Fruit fly (Drosophila melanogaster) whole organism, wandering third instar larva: ENCODE measurements around the gene MTF-1.

Source experiments
- CG32264 ChIP-seq: fragments of 200-800 bp; sonication (Bioruptor generic); optimal IDR thresholded peaks from 2 replicates; lab custom pipeline; 2016; ENCODE audit warnings: missing biosample characterization, missing genetic modification characterization
- CG9705 ChIP-seq: fragments of 200-800 bp; sonication (Bioruptor generic); optimal IDR thresholded peaks from 2 replicates; lab custom pipeline; 2018; ENCODE audit warnings: missing biosample characterization, mild to moderate bottlenecking, missing genetic modification characterization
- CrebA ChIP-seq: fragments of 200-800 bp; sonication (Bioruptor generic); optimal IDR thresholded peaks from 2 replicates; lab custom pipeline; 2016; ENCODE audit warnings: missing biosample characterization, mild to moderate bottlenecking, missing genetic modification characterization, borderline replicate concordance
- Dfd ChIP-seq: fragments of >200 bp; optimal IDR thresholded peaks from 2 replicates; lab custom pipeline; 2017; ENCODE audit warnings: missing biosample characterization, missing genetic modification characterization
- Dif ChIP-seq: fragments of 200-275, 200-300 bp; sonication (Bioruptor generic); optimal IDR thresholded peaks from 2 replicates; lab custom pipeline; 2018; ENCODE audit warnings: missing biosample characterization, missing genetic modification characterization; ENCODE audit not compliant: partially characterized antibody
- GATAd ChIP-seq: sonication (Bioruptor generic); optimal IDR thresholded peaks from 2 replicates; lab custom pipeline; 2016; ENCODE audit warnings: missing biosample characterization, missing genetic modification characterization
- HLH106 ChIP-seq: fragments of 200-800 bp; optimal IDR thresholded peaks from 3 replicates; lab custom pipeline; 2019; ENCODE audit warnings: missing biosample characterization, mild to moderate bottlenecking, missing genetic modification characterization, moderate library complexity
- Hnf4 ChIP-seq: fragments of 200-800 bp; sonication (Bioruptor generic); optimal IDR thresholded peaks from 2 replicates; lab custom pipeline; 2016; ENCODE audit warnings: missing biosample characterization, mild to moderate bottlenecking, missing genetic modification characterization
- Hr78 ChIP-seq: fragments of >200 bp; optimal IDR thresholded peaks from 2 replicates; lab custom pipeline; 2017; ENCODE audit warnings: missing biosample characterization, missing genetic modification characterization
- Jra ChIP-seq: sonication (Bioruptor generic); optimal IDR thresholded peaks from 2 replicates; lab custom pipeline; 2016; ENCODE audit warnings: missing biosample characterization, missing genetic modification characterization
- Mio ChIP-seq: sonication (Bioruptor generic); optimal IDR thresholded peaks from 2 replicates; lab custom pipeline; 2016; ENCODE audit warnings: missing biosample characterization, missing genetic modification characterization
- Myc ChIP-seq: fragments of >200 bp; optimal IDR thresholded peaks from 2 replicates; lab custom pipeline; 2017
- OdsH ChIP-seq: fragments of 200-800 bp; sonication (Bioruptor generic); optimal IDR thresholded peaks from 2 replicates; lab custom pipeline; 2016; ENCODE audit warnings: missing biosample characterization, mild to moderate bottlenecking, missing genetic modification characterization
- Rel ChIP-seq, 2 experiments: fragments of 200-800 bp; sonication (Bioruptor generic) in 1 of 2; optimal IDR thresholded peaks; 2 replicates in 1 of 2; 3 replicates in 1 of 2; lab custom pipeline; 2016 to 2019; ENCODE audit warnings: mild to moderate bottlenecking in 2 of 2, missing biosample characterization in 2 of 2, missing genetic modification characterization in 2 of 2, moderate library complexity in 1 of 2
- Sp1 ChIP-seq: fragments of 200-800 bp; sonication (Bioruptor generic); optimal IDR thresholded peaks from 3 replicates; lab custom pipeline; 2019; ENCODE audit warnings: missing biosample characterization, mild to moderate bottlenecking, missing genetic modification characterization, moderate library complexity
- Vsx2 ChIP-seq: fragments of 200-300, 225-300 bp; sonication (Bioruptor generic); optimal IDR thresholded peaks from 2 replicates; lab custom pipeline; 2018; ENCODE audit warnings: missing biosample characterization, missing genetic modification characterization; ENCODE audit not compliant: partially characterized antibody
- br ChIP-seq: fragments of 200-800 bp; sonication (Bioruptor generic); optimal IDR thresholded peaks from 2 replicates; lab custom pipeline; 2016; ENCODE audit warnings: missing biosample characterization, missing genetic modification characterization
- brk ChIP-seq: fragments of 200-800 bp; sonication (Bioruptor generic); optimal IDR thresholded peaks from 2 replicates; lab custom pipeline; 2016; ENCODE audit warnings: missing biosample characterization, mild to moderate bottlenecking, missing genetic modification characterization
- dl ChIP-seq, 2 experiments: fragments of 175-275, 200-275 bp in 1 of 2; fragments of 200-275 bp in 1 of 2; sonication (Bioruptor generic); optimal IDR thresholded peaks; lab custom pipeline; 2018; ENCODE audit warnings: mild to moderate bottlenecking in 2 of 2, missing biosample characterization in 2 of 2, missing genetic modification characterization in 2 of 2, moderate library complexity in 2 of 2; ENCODE audit not compliant: partially characterized antibody in 2 of 2, insufficient read depth in 1 of 2
- dmrt93B ChIP-seq: fragments of 200-800 bp; sonication (Bioruptor generic); optimal IDR thresholded peaks from 2 replicates; lab custom pipeline; 2018; ENCODE audit warnings: missing biosample characterization, mild to moderate bottlenecking, missing genetic modification characterization
- dsf ChIP-seq: sonication (Bioruptor generic); optimal IDR thresholded peaks from 2 replicates; lab custom pipeline; 2016; ENCODE audit warnings: missing biosample characterization, missing genetic modification characterization, borderline replicate concordance
- ey ChIP-seq: fragments of 200-800 bp; sonication (Bioruptor generic); optimal IDR thresholded peaks from 2 replicates; lab custom pipeline; 2016; ENCODE audit warnings: missing biosample characterization, missing genetic modification characterization
- foxo ChIP-seq, 2 experiments: fragments of 200-800 bp; sonication (Bioruptor generic); optimal IDR thresholded peaks; 2 replicates in 1 of 2; 3 replicates in 1 of 2; lab custom pipeline; 2016 to 2017; ENCODE audit warnings: missing biosample characterization in 2 of 2, missing genetic modification characterization in 2 of 2
- fru ChIP-seq: fragments of 200-800 bp; sonication (Bioruptor generic); optimal IDR thresholded peaks from 3 replicates; lab custom pipeline; 2016; ENCODE audit warnings: missing biosample characterization, mild to moderate bottlenecking, missing genetic modification characterization
- h ChIP-seq: fragments of 200-800 bp; sonication (Bioruptor generic); optimal IDR thresholded peaks from 3 replicates; lab custom pipeline; 2016; ENCODE audit warnings: missing biosample characterization, mild to moderate bottlenecking, missing genetic modification characterization
- lola ChIP-seq: fragments of >200 bp; optimal IDR thresholded peaks from 2 replicates; lab custom pipeline; 2017; ENCODE audit warnings: missing biosample characterization, missing genetic modification characterization
- pan ChIP-seq: fragments of >200 bp; optimal IDR thresholded peaks from 2 replicates; lab custom pipeline; 2017
- psq ChIP-seq: fragments of 200-800 bp; sonication (Bioruptor generic); optimal IDR thresholded peaks from 3 replicates; lab custom pipeline; 2017; ENCODE audit warnings: missing biosample characterization, mild to moderate bottlenecking, missing genetic modification characterization, moderate library complexity
- rgr ChIP-seq: fragments of 200-800 bp; sonication (Bioruptor generic); optimal IDR thresholded peaks from 3 replicates; lab custom pipeline; 2016; ENCODE audit warnings: missing biosample characterization, mild to moderate bottlenecking, missing genetic modification characterization
- sage ChIP-seq: fragments of 200-800 bp; sonication (Bioruptor generic); optimal IDR thresholded peaks from 2 replicates; lab custom pipeline; 2016; ENCODE audit warnings: missing biosample characterization, mild to moderate bottlenecking, missing genetic modification characterization
- sv ChIP-seq: fragments of 200-800 bp; sonication (Bioruptor generic); optimal IDR thresholded peaks from 3 replicates; lab custom pipeline; 2016; ENCODE audit warnings: missing biosample characterization, missing genetic modification characterization
- tai ChIP-seq: sonication (Bioruptor generic); optimal IDR thresholded peaks from 2 replicates; lab custom pipeline; 2016; ENCODE audit warnings: missing biosample characterization, missing genetic modification characterization
- usp ChIP-seq: fragments of >200 bp; optimal IDR thresholded peaks from 2 replicates; lab custom pipeline; 2017; ENCODE audit warnings: missing biosample characterization, missing genetic modification characterization
- woc ChIP-seq: sonication (Bioruptor generic); optimal IDR thresholded peaks from 2 replicates; lab custom pipeline; 2016; ENCODE audit warnings: missing biosample characterization, mild to moderate bottlenecking, missing genetic modification characterization

Gene MTF-1

dm6 chr3L:9417288-9417687 is 12.8 kb upstream of the MTF-1 start, which contains the start of gene CG3982:
Gene CG3982, minus strand, starts transcription at chr3L:9417388.
- TF ChIP-seq brk (GFP tag; lab: Kevin White, UChicago) (no peak), dmrt93B (GFP tag; lab: Kevin White, UChicago) (no peak), pan (lab: Kevin White, UChicago) (no peak), Myc (lab: Kevin White, UChicago) (no peak), dl (GFP tag; optimal IDR thresholded peaks at IDR 0.05; lab: Kevin White, UChicago; ENCODE audit: insufficient read depth in 1 of 2, partially characterized antibody in 2 of 2) (no peak), rgr (GFP tag; lab: Kevin White, UChicago) (no peak), sage (GFP tag; lab: Kevin White, UChicago) (no peak), br (GFP tag; lab: Kevin White, UChicago) (no peak), tai (GFP tag; lab: Kevin White, UChicago) (no peak), Jra (GFP tag; lab: Kevin White, UChicago) (no peak), lola (no peak), CG9705 (GFP tag; lab: Kevin White, UChicago) (no peak), sv (GFP tag; lab: Kevin White, UChicago) (no peak)

dm6 chr3L:9419328-9419727 is 10.8 kb upstream of the MTF-1 start:
- TF ChIP-seq h (GFP tag; lab: Kevin White, UChicago) (peak; percentile 37), Rel (GFP tag; optimal IDR thresholded peaks at IDR 0.05; lab: Kevin White, UChicago) (no peak), Rel (tag; optimal IDR thresholded peaks at IDR 0.05; lab: Kevin White, UChicago) (no peak), rgr (GFP tag; lab: Kevin White, UChicago) (no peak), dmrt93B (GFP tag; lab: Kevin White, UChicago) (no peak), psq (GFP tag; lab: Kevin White, UChicago) (no peak), tai (GFP tag; lab: Kevin White, UChicago) (no peak), CrebA (no peak)

DNA sequence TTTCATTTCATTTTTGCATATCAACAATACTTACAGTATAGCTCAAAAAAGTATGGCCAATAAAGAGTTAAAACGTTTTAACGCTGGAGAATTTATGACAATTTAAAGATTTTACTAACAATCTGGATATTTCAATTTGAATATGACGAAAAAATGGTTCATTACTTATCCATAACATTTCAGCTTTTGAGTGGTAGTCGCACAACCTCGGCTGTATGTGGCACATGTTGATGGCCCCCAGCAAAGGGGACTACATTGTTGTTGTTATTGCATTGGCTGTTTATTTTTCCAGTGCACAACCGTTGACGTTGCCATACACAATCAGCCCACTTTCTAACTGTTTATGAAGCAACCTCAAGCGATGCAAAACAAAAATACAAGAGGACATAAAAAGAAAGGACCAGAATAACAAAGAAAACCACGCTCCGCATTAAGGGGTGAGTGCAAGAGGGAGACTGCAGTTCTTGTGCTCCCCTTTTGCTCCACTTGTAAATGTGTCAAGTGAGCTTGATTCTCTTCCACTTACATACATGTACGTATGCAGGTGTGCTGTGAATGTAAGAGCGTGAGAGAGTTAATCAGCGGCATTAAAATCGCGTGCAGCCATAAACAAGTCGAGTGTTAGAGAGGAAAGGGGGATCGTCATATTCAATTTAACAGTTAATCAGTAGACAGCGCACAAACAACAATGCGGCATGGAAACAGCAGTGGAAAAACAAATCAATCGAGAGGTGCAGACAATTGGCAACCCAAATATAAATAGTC is 9.9 kb upstream of the MTF-1 start:
- TF ChIP-seq OdsH (GFP tag; lab: Kevin White, UChicago), result peak; percentile 90
- peak; percentile 78 for TF ChIP-seq tai (GFP tag; lab: Kevin White, UChicago)
- TF ChIP-seq Hnf4 (GFP tag; lab: Kevin White, UChicago), result peak; percentile 87
- TF ChIP-seq rgr (GFP tag; lab: Kevin White, UChicago), result peak; percentile 88
- peak; percentile 27 for TF ChIP-seq dsf (GFP tag; lab: Kevin White, UChicago)
- no peak for TF ChIP-seq dl (GFP tag; optimal IDR thresholded peaks at IDR 0.05; lab: Kevin White, UChicago; ENCODE audit: insufficient read depth in 1 of 2, partially characterized antibody in 2 of 2)
- TF ChIP-seq Jra (GFP tag; lab: Kevin White, UChicago), result peak; percentile 88
- no peak for TF ChIP-seq Hr78 (GFP tag; lab: Kevin White, UChicago)
- TF ChIP-seq Vsx2 (GFP tag; lab: Kevin White, UChicago), result no peak
- peak; percentile 60 to 92 for TF ChIP-seq foxo (GFP tag; optimal IDR thresholded peaks at IDR 0.05; lab: Kevin White, UChicago)
- no peak for TF ChIP-seq usp (GFP tag; lab: Kevin White, UChicago)
- peak; percentile 95 for TF ChIP-seq br (GFP tag; lab: Kevin White, UChicago)
- peak; percentile 12 for TF ChIP-seq GATAd (GFP tag; lab: Kevin White, UChicago)
- TF ChIP-seq CG9705 (GFP tag; lab: Kevin White, UChicago), result peak; percentile 62
- peak; percentile 77 for TF ChIP-seq woc (GFP tag; lab: Kevin White, UChicago)
- peak; percentile 38 for TF ChIP-seq brk (GFP tag; lab: Kevin White, UChicago)
- TF ChIP-seq dmrt93B (GFP tag; lab: Kevin White, UChicago), result peak; percentile 80
- peak; percentile 90 for TF ChIP-seq h (GFP tag; lab: Kevin White, UChicago)
- peak; percentile 90 for TF ChIP-seq Sp1 (GFP tag; lab: Kevin White, UChicago)
- TF ChIP-seq sage (GFP tag; lab: Kevin White, UChicago), result peak; percentile 71
- peak; percentile 27 for TF ChIP-seq Mio (GFP tag; lab: Kevin White, UChicago)
- no peak for TF ChIP-seq pan (lab: Kevin White, UChicago)
- TF ChIP-seq CG32264, result peak; percentile 86
- peak; percentile 91 for TF ChIP-seq HLH106
- TF ChIP-seq Rel (GFP tag; optimal IDR thresholded peaks at IDR 0.05; lab: Kevin White, UChicago), result peak; percentile 46
- peak; percentile 66 for TF ChIP-seq Rel (tag; optimal IDR thresholded peaks at IDR 0.05; lab: Kevin White, UChicago)
- no peak for TF ChIP-seq sv (GFP tag; lab: Kevin White, UChicago)
- TF ChIP-seq fru (GFP tag; lab: Kevin White, UChicago), result peak; percentile 94
- TF ChIP-seq Dif (GFP tag; lab: Kevin White, UChicago), result no peak
- no peak for TF ChIP-seq Dfd (GFP tag; lab: Kevin White, UChicago)
- TF ChIP-seq psq (GFP tag; lab: Kevin White, UChicago), result peak; percentile 86
- TF ChIP-seq ey (GFP tag; lab: Kevin White, UChicago), result peak; percentile 93
